Worm (Caenorhabditis elegans) whole organism, L4/young adult: ENCODE results near the gene unc-77.

Experiments
- dao-5 ChIP-seq: sonication (generic microtip); optimal IDR thresholded peaks from 2 replicates; lab custom pipeline; 2016; ENCODE audit warnings: missing genotype, missing genetic modification characterization, moderate library complexity, missing compliant biosample characterization
- him-1 ChIP-seq: sonication (generic microtip); optimal IDR thresholded peaks from 2 replicates; lab custom pipeline; 2016; ENCODE audit warnings: missing genotype, missing genetic modification reagents, missing genetic modification characterization, missing compliant biosample characterization

DNA sequence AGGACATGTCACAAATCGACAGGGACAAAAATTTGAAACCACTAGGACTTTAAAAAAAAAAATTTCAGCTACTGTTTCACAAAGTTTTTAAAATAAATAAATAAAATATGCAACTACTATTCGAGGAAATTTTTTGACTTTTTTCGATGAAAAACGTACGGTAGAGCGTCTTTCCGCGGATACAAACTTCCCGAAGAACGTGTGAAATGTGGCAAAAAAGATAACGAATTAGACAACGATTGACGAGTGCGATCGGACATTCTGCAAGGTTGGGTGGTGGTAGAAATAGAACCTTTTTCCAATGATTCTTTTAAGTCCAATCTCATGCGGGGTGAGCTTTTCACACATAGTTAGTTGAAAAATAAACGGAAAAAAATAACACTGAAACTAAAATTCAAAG lies 17.9 kb downstream of the unc-77 start:
- TF ChIP-seq him-1 (no peak), dao-5 (tag; lab: Kevin White, UChicago) (no peak)
